Worm (Caenorhabditis elegans): Measurements from ENCODE around the gene Y37E11B.5.

DNA sequence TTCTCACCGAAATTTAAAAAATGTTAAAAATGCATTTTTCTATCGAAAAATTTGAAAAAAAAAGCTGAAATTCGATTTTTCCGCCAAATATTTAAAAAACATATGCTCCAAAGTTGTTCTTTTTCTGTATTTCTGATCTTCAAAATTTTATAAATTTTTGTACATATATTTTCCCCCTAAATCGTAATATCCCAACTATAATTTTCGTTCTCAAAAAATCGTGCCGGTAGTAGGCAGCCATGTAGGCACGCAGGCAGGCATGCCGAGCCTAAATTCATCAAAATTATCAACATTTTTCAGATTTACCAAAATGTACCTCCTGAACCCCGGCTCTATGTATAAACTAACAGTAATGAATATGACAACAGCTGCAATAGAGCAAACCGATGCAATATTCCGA is 33.5 kb downstream of the Y37E11B.5 start, which contains the start of gene sre-5:
- TF ChIP-seq cog-1 (tag; optimal IDR thresholded peaks at IDR 0.05) (no peak), tab-1 (GFP tag; IDR thresholded peaks at IDR 0.05) (no peak), ztf-23 (GFP tag; IDR thresholded peaks at IDR 0.05) (no peak), T22C8.4 (GFP tag; IDR thresholded peaks at IDR 0.05) (no peak), med-1 (GFP tag; optimal IDR thresholded peaks at IDR 0.05; ENCODE audit: insufficient read depth) (no peak), klf-2 (GFP tag; conservative IDR thresholded peaks at IDR 0.05) (no peak)
